Worm (Caenorhabditis elegans) whole organism, L3 larva: ENCODE measurements around the gene C04E7.5.

ENCODE experiments used
- fos-1 ChIP-seq: fragments of 150-350 bp; optimal IDR thresholded peaks from 2 replicates; lab custom pipeline; 2014; ENCODE audit warnings: missing biosample characterization, missing genetic modification characterization
- nhr-76 ChIP-seq: fragments of 150-350 bp; sonication (generic microtip); optimal IDR thresholded peaks from 5 replicates; lab custom pipeline; 2014; ENCODE audit warnings: missing biosample characterization, missing genetic modification characterization
- zag-1 ChIP-seq: fragments of 150-350 bp; optimal IDR thresholded peaks from 2 replicates; lab custom pipeline; 2014; ENCODE audit warnings: missing biosample characterization, missing genetic modification characterization

ce11 chrX:343822-344221, 16.8 kb upstream of the C04E7.5 start:
- no peak for TF ChIP-seq fos-1 (tag; lab: Kevin White, UChicago)
- TF ChIP-seq nhr-76 (tag; lab: Kevin White, UChicago): no peak
- TF ChIP-seq zag-1 (tag; lab: Kevin White, UChicago): no peak
